Worm (Caenorhabditis elegans) whole organism, young adult: ENCODE results near the gene nhr-255.

Experiments used
- B0261.1 ChIP-seq: sonication (generic microtip); optimal IDR thresholded peaks from 2 replicates; lab custom pipeline; 2016; ENCODE audit warnings: mild to moderate bottlenecking, missing genetic modification characterization, moderate library complexity, missing compliant biosample characterization
- F22D6.2 ChIP-seq: sonication (generic microtip); optimal IDR thresholded peaks from 2 replicates; lab custom pipeline; 2016; ENCODE audit warnings: mild to moderate bottlenecking, missing genetic modification characterization, missing compliant biosample characterization
- F33H1.4 ChIP-seq: fragments of 200-800 bp; sonication (Bioruptor generic); IDR thresholded peaks from 2 replicates; pipeline ENCODE4 v1.3.6; 2022; ENCODE audit warnings: missing genetic modification reagents, missing genetic modification characterization, missing compliant biosample characterization
- F49E8.2 ChIP-seq: sonication (generic microtip); optimal IDR thresholded peaks from 3 replicates; lab custom pipeline; 2017; ENCODE audit warnings: missing genetic modification characterization, mild to moderate bottlenecking, missing compliant biosample characterization, antibody characterized with exemption, moderate library complexity; ENCODE audit not compliant: insufficient read depth
- K12H6.12 ChIP-seq: fragments of 200-800 bp; sonication (Bioruptor generic); optimal IDR thresholded peaks from 2 replicates; lab custom pipeline; 2018; ENCODE audit warnings: mild to moderate bottlenecking, missing genetic modification characterization, missing compliant biosample characterization
- Y53G8AR.9 ChIP-seq: fragments of 200-800 bp; sonication (Bioruptor generic); conservative IDR thresholded peaks from 2 replicates; pipeline ENCODE4 v1.3.6; 2022; ENCODE audit warnings: missing genetic modification reagents, missing genetic modification characterization, missing compliant biosample characterization
- Y79H2A.3 ChIP-seq: fragments of 200-800 bp; sonication (Bioruptor generic); conservative IDR thresholded peaks from 2 replicates; pipeline ENCODE4 v1.3.6; 2022; ENCODE audit warnings: missing genetic modification reagents, missing genetic modification characterization, missing compliant biosample characterization
- aptf-3 ChIP-seq: fragments of 200-800 bp; sonication (Bioruptor generic); IDR thresholded peaks from 2 replicates; pipeline ENCODE4 v1.3.6; 2022; ENCODE audit warnings: missing genetic modification characterization, missing compliant biosample characterization
- atf-7 ChIP-seq: sonication (generic microtip); optimal IDR thresholded peaks from 2 replicates; lab custom pipeline; 2017; ENCODE audit warnings: mild to moderate bottlenecking, missing genetic modification characterization, missing compliant biosample characterization
- athp-1 ChIP-seq: sonication (generic microtip); optimal IDR thresholded peaks from 2 replicates; lab custom pipeline; 2017; ENCODE audit warnings: mild to moderate bottlenecking, missing genetic modification characterization, missing compliant biosample characterization
- ccch-3 ChIP-seq: fragments of 200-800 bp; sonication (Bioruptor generic); optimal IDR thresholded peaks from 2 replicates; lab custom pipeline; 2018; ENCODE audit warnings: mild to moderate bottlenecking, missing genetic modification characterization, missing compliant biosample characterization
- cebp-2 ChIP-seq: fragments of 200-800 bp; sonication (Bioruptor generic); IDR thresholded peaks from 2 replicates; pipeline ENCODE4 v1.3.6; 2022; ENCODE audit warnings: missing genetic modification characterization, missing compliant biosample characterization
- ceh-100 ChIP-seq: fragments of 200-800 bp; sonication (Bioruptor generic); IDR thresholded peaks from 2 replicates; pipeline ENCODE4 v1.3.6; 2022; ENCODE audit warnings: missing genetic modification reagents, missing genetic modification characterization, missing compliant biosample characterization
- ceh-58 ChIP-seq: fragments of 200-800 bp; sonication (Bioruptor generic); IDR thresholded peaks from 2 replicates; pipeline ENCODE4 v1.3.6; 2022; ENCODE audit warnings: missing genetic modification characterization, missing compliant biosample characterization
- chd-7 ChIP-seq: sonication (generic microtip); optimal IDR thresholded peaks from 2 replicates; lab custom pipeline; 2016; ENCODE audit warnings: mild to moderate bottlenecking, missing genetic modification characterization, moderate library complexity, missing compliant biosample characterization
- dox-1 ChIP-seq: fragments of 200-800 bp; sonication (Bioruptor generic); IDR thresholded peaks from 2 replicates; pipeline ENCODE4 v1.3.6; 2022; ENCODE audit warnings: missing genetic modification reagents, missing genetic modification characterization, missing compliant biosample characterization
- efl-1 ChIP-seq: fragments of 150-350 bp; optimal IDR thresholded peaks from 2 replicates; lab custom pipeline; 2014; ENCODE audit warnings: missing biosample characterization, missing genetic modification reagents, missing genetic modification characterization
- egl-44 ChIP-seq: fragments of 200-800 bp; sonication (Bioruptor generic); IDR thresholded peaks from 2 replicates; pipeline ENCODE4 v1.3.6; 2022; ENCODE audit warnings: missing genetic modification reagents, missing genetic modification characterization, missing compliant biosample characterization
- egrh-3 ChIP-seq: fragments of 200-800 bp; sonication (Bioruptor generic); IDR thresholded peaks from 2 replicates; pipeline ENCODE4 v1.3.6; 2022; ENCODE audit warnings: missing genetic modification reagents, missing genetic modification characterization, missing compliant biosample characterization
- him-1 ChIP-seq: sonication (generic microtip); optimal IDR thresholded peaks from 2 replicates; lab custom pipeline; 2016; ENCODE audit warnings: missing genotype, missing genetic modification reagents, missing genetic modification characterization, missing compliant biosample characterization
- hlh-12 ChIP-seq: sonication (generic microtip); optimal IDR thresholded peaks from 2 replicates; lab custom pipeline; 2016; ENCODE audit warnings: missing genetic modification characterization, missing compliant biosample characterization
- hlh-26 ChIP-seq: fragments of 200-800 bp; sonication (Bioruptor generic); conservative IDR thresholded peaks from 2 replicates; pipeline ENCODE4 v1.3.6; 2022; ENCODE audit warnings: missing genetic modification reagents, missing genetic modification characterization, missing compliant biosample characterization
- hsf-1 ChIP-seq: fragments of 200-800 bp; sonication (Bioruptor generic); IDR thresholded peaks from 2 replicates; pipeline ENCODE4 v1.3.6; 2022; ENCODE audit warnings: missing genetic modification reagents, missing genetic modification characterization, missing compliant biosample characterization
- let-607 ChIP-seq, 2 experiments: fragments of 200-800 bp in 1 of 2; sonication (Bioruptor generic) in 1 of 2; sonication (generic microtip) in 1 of 2; optimal IDR thresholded peaks; 2 replicates each; lab custom pipeline; 2016 to 2018; ENCODE audit warnings: mild to moderate bottlenecking in 2 of 2, missing compliant biosample characterization in 2 of 2, missing genetic modification characterization in 2 of 2, moderate library complexity in 2 of 2, missing genotype in 1 of 2
- lin-26 ChIP-seq: fragments of 200-800 bp; sonication (Bioruptor generic); IDR thresholded peaks from 2 replicates; pipeline ENCODE4 v1.3.6; 2022; ENCODE audit warnings: missing genetic modification reagents, missing genetic modification characterization, missing compliant biosample characterization
- lir-1 ChIP-seq: fragments of 200-800 bp; sonication (Bioruptor generic); conservative IDR thresholded peaks from 2 replicates; pipeline ENCODE4 v1.3.6; 2022; ENCODE audit warnings: missing genetic modification reagents, missing genetic modification characterization, missing compliant biosample characterization
- madf-10 ChIP-seq: sonication (generic microtip); optimal IDR thresholded peaks from 2 replicates; lab custom pipeline; 2016; ENCODE audit warnings: mild to moderate bottlenecking, missing genetic modification characterization, missing compliant biosample characterization
- madf-6 ChIP-seq: fragments of 200-800 bp; sonication (Bioruptor generic); IDR thresholded peaks from 2 replicates; pipeline ENCODE4 v1.3.6; 2022; ENCODE audit warnings: missing genetic modification reagents, missing genetic modification characterization, missing compliant biosample characterization
- madf-8 ChIP-seq: fragments of 200-800 bp; sonication (Bioruptor generic); conservative IDR thresholded peaks from 2 replicates; pipeline ENCODE4 v1.3.6; 2022; ENCODE audit warnings: missing genetic modification reagents, missing genetic modification characterization, missing compliant biosample characterization
- mcd-1 ChIP-seq: fragments of 200-800 bp; sonication (Bioruptor generic); IDR thresholded peaks from 2 replicates; pipeline ENCODE4 v1.3.6; 2022; ENCODE audit warnings: missing genetic modification reagents, missing genetic modification characterization, missing compliant biosample characterization
- nfyb-1 ChIP-seq: fragments of 200-800 bp; sonication (Bioruptor generic); IDR thresholded peaks from 2 replicates; pipeline ENCODE4 v1.3.6; 2022; ENCODE audit warnings: missing genetic modification reagents, missing genetic modification characterization, missing compliant biosample characterization
- nhr-27 ChIP-seq: fragments of 200-800 bp; sonication (Bioruptor generic); optimal IDR thresholded peaks from 2 replicates; lab custom pipeline; 2018; ENCODE audit warnings: mild to moderate bottlenecking, missing genetic modification characterization, moderate library complexity, missing compliant biosample characterization
- pbrm-1 ChIP-seq: fragments of 200-800 bp; sonication (Bioruptor generic); IDR thresholded peaks from 2 replicates; pipeline ENCODE4 v1.3.6; 2022; ENCODE audit warnings: missing genetic modification reagents, missing genetic modification characterization, missing compliant biosample characterization
- rec-8 ChIP-seq, 2 experiments: sonication (generic microtip); optimal IDR thresholded peaks; 2 replicates each; lab custom pipeline; 2016; ENCODE audit warnings: mild to moderate bottlenecking in 2 of 2, missing genetic modification characterization in 2 of 2, missing genetic modification reagents in 2 of 2, missing genotype in 2 of 2, missing biosample characterization in 1 of 2, missing compliant biosample characterization in 1 of 2, moderate library complexity in 1 of 2
- repo-1 ChIP-seq: sonication (generic microtip); optimal IDR thresholded peaks from 2 replicates; lab custom pipeline; 2017; ENCODE audit warnings: mild to moderate bottlenecking, missing genetic modification characterization, missing compliant biosample characterization
- rpc-1 ChIP-seq, 2 experiments: fragments of 150-350 bp in 1 of 2; sonication (generic microtip) in 1 of 2; optimal IDR thresholded peaks; 2 replicates each; lab custom pipeline; 2014 to 2018; ENCODE audit warnings: missing biosample characterization in 1 of 2, missing genetic modification characterization in 1 of 2, missing genetic modification reagents in 1 of 2, missing genotype in 1 of 2
- sdz-38 ChIP-seq: sonication (generic microtip); optimal IDR thresholded peaks from 2 replicates; lab custom pipeline; 2016; ENCODE audit warnings: missing genotype, missing genetic modification characterization, missing compliant biosample characterization
- snpc-1.1 ChIP-seq: sonication (generic microtip); optimal IDR thresholded peaks from 2 replicates; lab custom pipeline; 2017; ENCODE audit warnings: missing genetic modification characterization, mild to moderate bottlenecking, missing compliant biosample characterization, antibody characterized with exemption, moderate library complexity, missing genotype, missing genetic modification reagents; ENCODE audit not compliant: insufficient read depth
- snpc-1.3 ChIP-seq: sonication (generic microtip); optimal IDR thresholded peaks from 2 replicates; lab custom pipeline; 2017; ENCODE audit warnings: missing genetic modification characterization, mild to moderate bottlenecking, missing compliant biosample characterization, antibody characterized with exemption, moderate library complexity, missing genotype, missing genetic modification reagents; ENCODE audit not compliant: insufficient read depth
- snpc-4 ChIP-seq, 5 experiments: fragments of 150-350 bp in 1 of 5; sonication (generic microtip) in 4 of 5; optimal IDR thresholded peaks; 2 replicates each; lab custom pipeline; 2014 to 2018; ENCODE audit warnings: missing genetic modification characterization in 5 of 5, missing biosample characterization in 3 of 5, antibody characterized with exemption in 2 of 5, mild to moderate bottlenecking in 2 of 5, missing compliant biosample characterization in 2 of 5, missing genotype in 2 of 5, moderate library complexity in 2 of 5, missing genetic modification reagents in 1 of 5
- tbx-9 ChIP-seq: sonication (generic microtip); optimal IDR thresholded peaks from 2 replicates; lab custom pipeline; 2016; ENCODE audit warnings: borderline replicate concordance, missing genetic modification characterization, inconsistent platforms, missing compliant biosample characterization
- unc-130 ChIP-seq: sonication (generic microtip); optimal IDR thresholded peaks from 2 replicates; lab custom pipeline; 2016; ENCODE audit warnings: missing genetic modification reagents, missing genetic modification characterization, missing compliant biosample characterization
- xnd-1 ChIP-seq: sonication (generic microtip); optimal IDR thresholded peaks from 2 replicates; lab custom pipeline; 2016; ENCODE audit warnings: missing genotype, missing genetic modification reagents, missing genetic modification characterization, missing compliant biosample characterization
- zim-3 ChIP-seq: sonication (generic microtip); optimal IDR thresholded peaks from 2 replicates; lab custom pipeline; 2017; ENCODE audit warnings: mild to moderate bottlenecking, missing genetic modification characterization, moderate library complexity, missing compliant biosample characterization

Gene nhr-255

ce11 chrX:15741852-15742251 is 558 bp upstream of the nhr-255 start (continued):
- TF ChIP-seq rpc-1 (optimal IDR thresholded peaks at IDR 0.05; lab: Kevin White, UChicago) (peak; percentile 89), rpc-1 (tag; optimal IDR thresholded peaks at IDR 0.05; lab: Kevin White, UChicago) (peak; percentile 89), ccch-3 (GFP tag; lab: Kevin White, UChicago) (no peak), snpc-1.1 (tag; lab: Kevin White, UChicago) (peak; percentile 72), nfyb-1 (GFP tag; lab: Robert Waterston, UW) (peak; percentile 88), repo-1 (tag; lab: Kevin White, UChicago) (no peak), hlh-12 (tag; lab: Kevin White, UChicago) (no peak), nhr-27 (no peak), dox-1 (peak; percentile 93), madf-10 (tag; lab: Kevin White, UChicago) (peak; percentile 77), ceh-100 (GFP tag; lab: Robert Waterston, UW) (peak; percentile 34; the same call in 1 of the 2 replicates), him-1 (peak; percentile 82)
- TF ChIP-seq, all 124 proteins: peak for 84

DNA sequence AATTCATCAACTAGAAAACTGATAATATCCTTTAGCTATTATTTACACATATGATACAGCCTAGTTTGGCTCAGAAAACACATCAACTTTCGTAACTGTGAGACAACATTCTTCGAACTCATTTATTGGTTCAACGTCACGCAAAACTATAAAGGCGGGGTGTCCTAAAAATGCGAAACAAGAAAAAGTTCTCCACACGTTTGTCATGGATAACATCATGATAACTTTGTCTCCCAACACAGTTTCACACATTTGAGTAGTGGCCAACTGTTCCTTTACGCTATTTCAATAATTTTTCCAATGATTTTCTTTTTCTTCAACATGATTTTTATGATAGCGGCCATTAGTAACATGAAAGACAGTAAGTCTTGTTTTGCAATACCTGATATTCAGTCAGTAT is 4.3 kb downstream of the nhr-255 start, which contains the start of gene srxa-9:
srxa-9 (plus strand) TSS at position 301 of the 400 bp plus-strand sequence.
- no peak for TF ChIP-seq madf-6
- TF ChIP-seq F22D6.2 (tag; lab: Kevin White, UChicago) = no peak
- no peak for TF ChIP-seq F33H1.4 (GFP tag; lab: Robert Waterston, UW)
- TF ChIP-seq egl-44 = no peak
- no peak for TF ChIP-seq Y79H2A.3 (GFP tag; lab: Robert Waterston, UW)
- no peak for TF ChIP-seq chd-7 (tag; lab: Kevin White, UChicago)
- TF ChIP-seq snpc-1.3 (tag; lab: Kevin White, UChicago) = no peak
- TF ChIP-seq pbrm-1 (GFP tag; lab: Robert Waterston, UW) = no peak
- no peak for TF ChIP-seq snpc-4 (GFP tag; optimal IDR thresholded peaks at IDR 0.05; lab: Kevin White, UChicago)
- no peak for TF ChIP-seq snpc-4 (tag; optimal IDR thresholded peaks at IDR 0.05; lab: Kevin White, UChicago)
- TF ChIP-seq hlh-26 (GFP tag; lab: Robert Waterston, UW) = no peak
- TF ChIP-seq egrh-3 (GFP tag; lab: Robert Waterston, UW) = no peak
- no peak for TF ChIP-seq cebp-2
- TF ChIP-seq F49E8.2 (tag; lab: Kevin White, UChicago) = no peak
- TF ChIP-seq atf-7 (tag; lab: Kevin White, UChicago) = no peak
- no peak for TF ChIP-seq mcd-1 (GFP tag; lab: Robert Waterston, UW)

DNA sequence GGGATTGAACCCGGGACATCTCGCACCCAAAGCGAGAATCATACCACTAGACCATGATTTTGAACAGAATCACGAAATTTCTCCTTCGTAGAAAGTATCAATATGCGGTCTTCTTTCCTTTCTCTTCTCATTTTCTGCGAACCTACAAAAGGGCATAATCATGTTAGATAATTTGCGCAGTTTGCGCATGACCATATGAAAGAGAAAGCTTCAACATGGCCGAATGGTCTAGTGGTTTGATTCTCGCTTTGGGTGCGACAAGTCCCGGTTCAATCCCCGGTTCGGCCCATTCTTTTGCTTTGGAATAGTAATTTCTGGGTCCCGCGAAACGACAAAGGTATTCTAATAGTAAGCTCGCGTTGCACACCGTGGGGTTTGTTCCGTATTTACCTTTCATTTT is 5.4 kb downstream of the nhr-255 start:
- TF ChIP-seq repo-1 (tag; lab: Kevin White, UChicago) (no peak), aptf-3 (GFP tag; lab: Robert Waterston, UW) (no peak), zim-3 (tag; lab: Kevin White, UChicago) (no peak), Y79H2A.3 (GFP tag; lab: Robert Waterston, UW) (no peak), lin-26 (GFP tag; lab: Robert Waterston, UW) (peak; percentile 35; the same call in 1 of the 2 replicates), ccch-3 (GFP tag; lab: Kevin White, UChicago) (no peak), snpc-1.1 (tag; lab: Kevin White, UChicago) (no peak), him-1 (no peak), sdz-38 (no peak), Y53G8AR.9 (GFP tag; lab: Robert Waterston, UW) (no peak), ceh-58 (GFP tag; lab: Robert Waterston, UW) (no peak), K12H6.12 (tag; lab: Kevin White, UChicago) (no peak), hsf-1 (GFP tag; lab: Robert Waterston, UW) (no peak), cebp-2 (no peak), unc-130 (GFP tag; lab: Kevin White, UChicago) (no peak), madf-8 (GFP tag; lab: Robert Waterston, UW) (peak; percentile 10; the same call in 1 of the 2 replicates), tbx-9 (no peak), xnd-1 (tag; lab: Kevin White, UChicago) (no peak), let-607 (tag; optimal IDR thresholded peaks at IDR 0.05; lab: Kevin White, UChicago) (no peak), efl-1 (GFP tag; lab: Kevin White, UChicago) (no peak), athp-1 (tag; lab: Kevin White, UChicago) (no peak), B0261.1 (tag; lab: Kevin White, UChicago) (peak; percentile 60), lir-1 (GFP tag; lab: Robert Waterston, UW) (no peak), rec-8 (tag; optimal IDR thresholded peaks at IDR 0.05; lab: Kevin White, UChicago) (no peak)
